Worm (Caenorhabditis elegans): ENCODE measurements around the gene F54D5.4.

F54D5.4 gene

DNA sequence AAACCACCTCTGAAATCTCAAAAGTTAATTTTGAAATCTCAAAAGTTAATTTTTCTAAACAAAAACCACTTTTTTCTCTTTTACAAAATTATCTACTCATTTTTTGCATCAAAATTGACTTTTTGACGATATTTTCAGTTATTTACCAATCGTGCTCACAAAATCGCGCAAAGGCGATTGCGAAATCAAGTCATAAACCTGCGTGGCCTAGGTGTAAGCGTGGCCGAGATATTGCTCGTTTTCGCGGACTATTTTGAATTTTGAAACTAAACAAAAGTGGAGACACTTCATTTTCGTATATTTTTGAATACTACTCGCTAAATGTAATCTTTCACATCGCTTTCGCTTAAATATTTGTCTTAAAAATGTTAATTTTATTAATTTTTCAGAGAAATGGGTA, 8.7 kb downstream of the F54D5.4 start, which contains the start of gene smc-6 (continued):
- TF ChIP-seq cey-2 (tag; optimal IDR thresholded peaks at IDR 0.05; ENCODE audit: borderline replicate concordance, insufficient read depth) (no peak), madf-5 (GFP tag; IDR thresholded peaks at IDR 0.05) (no peak), lir-3 (tag; optimal IDR thresholded peaks at IDR 0.05) (no peak), dmd-9 (GFP tag; IDR thresholded peaks at IDR 0.05) (no peak), zip-11 (GFP tag; IDR thresholded peaks at IDR 0.05) (no peak), R02D3.7 (tag; optimal IDR thresholded peaks at IDR 0.05) (no peak), pha-4 (GFP tag; IDR thresholded peaks at IDR 0.05) (no peak), pha-4 (tag; optimal IDR thresholded peaks at IDR 0.05) (peak; percentile 47), mes-2 (tag; optimal IDR thresholded peaks at IDR 0.05; ENCODE audit: poor library complexity, severe bottlenecking) (peak; percentile 83), daf-8 (GFP tag; IDR thresholded peaks at IDR 0.05) (no peak), fos-1 (tag; optimal IDR thresholded peaks at IDR 0.05) (no peak), daf-16 (GFP tag; optimal IDR thresholded peaks at IDR 0.05) (no peak), daf-16 (tag; optimal IDR thresholded peaks at IDR 0.05) (peak; percentile 16), mdt-29 (GFP tag; IDR thresholded peaks at IDR 0.05) (no peak), lim-7 (GFP tag; IDR thresholded peaks at IDR 0.05) (no peak), nhr-28 (tag; optimal IDR thresholded peaks at IDR 0.05) (peak; percentile 13), mxl-3 (GFP tag; optimal IDR thresholded peaks at IDR 0.05) (no peak), duxl-1 (tag; optimal IDR thresholded peaks at IDR 0.05; ENCODE audit: poor library complexity) (no peak), fkh-10 (GFP tag; optimal IDR thresholded peaks at IDR 0.05) (peak; percentile 18)

DNA sequence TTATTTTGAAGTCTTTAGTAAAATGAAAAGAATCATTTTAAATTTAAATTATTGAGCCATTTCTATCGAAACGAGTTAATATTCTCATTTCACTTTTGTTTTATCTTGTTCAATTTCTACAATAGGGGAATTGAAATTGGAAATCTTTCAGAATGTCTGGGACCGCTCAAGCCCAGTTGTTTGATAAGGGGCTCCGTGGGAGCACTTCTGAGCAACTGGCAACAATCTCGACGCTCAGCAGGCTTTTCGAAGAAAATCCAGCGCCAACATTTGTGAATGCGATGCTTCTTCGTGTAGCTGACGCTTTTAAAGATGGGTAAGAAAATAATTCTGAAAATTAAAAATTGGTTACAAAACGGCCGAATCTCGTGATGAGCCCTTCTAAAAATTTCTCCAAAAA, 13.1 kb downstream of the F54D5.4 start, which contains the start of gene ints-7:
ints-7 (plus strand) TSS at position 152 of the 400 bp plus-strand sequence.
- TF ChIP-seq F10B5.3 (tag; optimal IDR thresholded peaks at IDR 0.05) (no peak), lin-38 (GFP tag; IDR thresholded peaks at IDR 0.05) (peak; percentile 30; the same call in 1 of the 2 replicates)

DNA sequence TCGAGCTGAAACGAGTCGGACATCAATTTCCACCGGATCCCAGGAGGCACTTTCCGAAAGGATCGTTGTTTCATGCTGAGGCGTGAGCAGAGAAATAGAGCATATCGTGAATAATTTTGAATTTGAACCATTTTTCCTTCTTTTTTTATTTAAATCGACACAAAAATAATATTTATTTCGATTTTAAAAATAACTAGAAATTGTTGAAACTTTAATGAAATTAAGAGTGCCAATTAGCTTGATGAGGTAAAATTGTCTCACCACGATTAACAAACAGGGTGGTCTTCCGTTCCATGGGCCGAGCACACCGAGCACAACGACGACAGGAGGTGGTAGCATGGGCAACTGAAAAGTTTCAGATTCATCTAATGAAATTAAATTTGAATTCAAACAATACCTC, 18.7 kb downstream of the F54D5.4 start:
- peak in 1 of 2 experiments; percentile 61 for TF ChIP-seq unc-62 (GFP tag; optimal IDR thresholded peaks at IDR 0.05 in 1 of 2)
- no peak for TF ChIP-seq unc-62 (tag; optimal IDR thresholded peaks at IDR 0.05)
- TF ChIP-seq sdz-12 (GFP tag; optimal IDR thresholded peaks at IDR 0.05): no peak

DNA sequence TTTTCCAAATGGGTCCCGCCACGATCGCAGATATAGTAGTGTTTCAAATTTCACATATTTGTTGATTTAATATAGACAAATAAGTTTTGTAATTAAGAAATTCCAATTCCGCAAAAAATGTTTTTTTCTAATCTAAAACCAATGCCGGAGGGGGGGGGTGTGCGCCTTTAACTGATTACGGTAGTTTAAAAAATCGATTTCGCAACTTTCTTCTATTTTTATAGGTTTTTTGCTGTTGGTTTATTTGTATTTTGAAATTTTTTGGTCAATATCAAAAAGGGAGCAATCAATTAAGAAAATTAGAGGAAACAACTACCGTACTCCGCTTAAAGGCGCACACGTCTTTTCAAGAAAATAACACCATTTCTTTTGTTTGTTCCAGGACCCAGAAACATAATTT, 21.9 kb downstream of the F54D5.4 start:
- TF ChIP-seq saeg-2 (GFP tag; IDR thresholded peaks at IDR 0.05): no peak
- TF ChIP-seq hlh-11 (tag; optimal IDR thresholded peaks at IDR 0.05): no peak
- TF ChIP-seq ctbp-1 (GFP tag; IDR thresholded peaks at IDR 0.05): no peak
- peak; percentile 69 for TF ChIP-seq aha-1 (tag)
- TF ChIP-seq dmd-8 (GFP tag; IDR thresholded peaks at IDR 0.05): no peak
- no peak for TF ChIP-seq D1046.2 (GFP tag; IDR thresholded peaks at IDR 0.05)
- TF ChIP-seq vab-7 (GFP tag; IDR thresholded peaks at IDR 0.05): no peak
- TF ChIP-seq lin-15B (tag; optimal IDR thresholded peaks at IDR 0.05): no peak
- no peak for TF ChIP-seq madf-5 (GFP tag; IDR thresholded peaks at IDR 0.05)

DNA sequence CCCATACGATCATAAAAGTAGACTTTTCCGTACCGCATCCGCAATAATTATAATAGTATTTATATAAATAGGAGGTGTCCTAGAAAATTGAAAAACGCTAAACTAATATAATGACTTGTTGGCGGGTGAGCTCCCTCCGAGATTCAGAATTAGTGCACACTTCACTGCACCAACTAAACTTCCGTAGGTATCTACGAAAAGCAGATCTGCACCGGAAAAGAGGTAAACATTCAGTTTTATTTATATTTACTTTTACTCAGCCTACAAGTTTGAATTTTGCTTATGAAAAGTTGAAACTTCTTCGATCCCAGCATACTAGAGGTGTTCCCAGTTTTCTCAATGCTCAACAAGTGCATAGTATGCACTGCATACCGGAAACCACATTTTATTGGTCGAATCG, 22.4 kb downstream of the F54D5.4 start, which contains the start of gene F07A11.1:
F07A11.1 (minus strand) TSS at position 101 of the 400 bp plus-strand sequence.
- TF ChIP-seq ceh-82 (tag; optimal IDR thresholded peaks at IDR 0.05): no peak
- peak; percentile 10 for TF ChIP-seq unc-130 (GFP tag; optimal IDR thresholded peaks at IDR 0.05)
